Worm (Caenorhabditis elegans): ENCODE data around the gene bpl-1.

ce11 chrII:6267983-6268382, 6.0 kb upstream of the bpl-1 start, which contains the start of gene F13H8.8:
- no peak for TF ChIP-seq unc-62 (GFP tag; optimal IDR thresholded peaks at IDR 0.05)
- no peak for TF ChIP-seq nhr-84 (tag; optimal IDR thresholded peaks at IDR 0.05)
- no peak for TF ChIP-seq fkh-8 (tag; optimal IDR thresholded peaks at IDR 0.05)
- TF ChIP-seq unc-86 (tag; optimal IDR thresholded peaks at IDR 0.05), result no peak
- TF ChIP-seq mdl-1 (tag; optimal IDR thresholded peaks at IDR 0.05), result no peak
- TF ChIP-seq nhr-71 (tag; optimal IDR thresholded peaks at IDR 0.05), result no peak
- no peak for TF ChIP-seq lin-35 (GFP tag; optimal IDR thresholded peaks at IDR 0.05)
- TF ChIP-seq pqm-1 (tag; optimal IDR thresholded peaks at IDR 0.05), result no peak
- no peak for TF ChIP-seq lsy-2 (tag; optimal IDR thresholded peaks at IDR 0.05)

Data from whole organism, L1 larva.